Fruit fly (Drosophila melanogaster): ENCODE measurements around the gene HDAC3.

DNA sequence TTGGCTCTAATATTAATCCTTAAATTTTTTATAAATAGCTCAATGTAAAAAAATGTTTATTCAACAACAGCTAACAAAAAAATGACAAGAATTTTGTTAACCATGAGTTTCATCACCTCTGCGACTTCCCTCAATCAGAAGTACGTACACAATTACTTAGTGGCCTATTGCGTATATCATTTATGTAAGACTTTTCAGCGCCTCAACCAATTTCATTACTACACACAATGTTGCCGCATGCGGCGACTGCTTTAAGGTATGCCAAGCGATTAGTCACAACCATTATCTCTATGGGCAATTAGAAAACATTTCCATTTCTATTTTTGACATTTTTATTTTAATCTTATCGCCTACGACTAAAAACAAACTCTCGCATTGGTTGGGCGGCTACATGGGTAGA, 15.8 kb downstream of the HDAC3 start:
- TF ChIP-seq psq (optimal IDR thresholded peaks at IDR 0.05) (no peak), Myc (optimal IDR thresholded peaks at IDR 0.05) (no peak), ttk (optimal IDR thresholded peaks at IDR 0.05) (no peak), insv (optimal IDR thresholded peaks at IDR 0.05) (no peak), Sin3A (optimal IDR thresholded peaks at IDR 0.05) (no peak), h (optimal IDR thresholded peaks at IDR 0.05) (no peak)

Data from Kc167 (cell line).